Worm (Caenorhabditis elegans) whole organism, L4 larva: Measurements from ENCODE around the gene par-3.

Source experiments
- F37D6.2 ChIP-seq: sonication (generic microtip); optimal IDR thresholded peaks from 2 replicates; lab custom pipeline; 2016; ENCODE audit warnings: mild to moderate bottlenecking, missing genetic modification characterization, missing compliant biosample characterization
- F44E2.7 ChIP-seq: fragments of 200-800 bp; sonication (Bioruptor generic); IDR thresholded peaks from 2 replicates; pipeline ENCODE4 v2.1.2; 2022; ENCODE audit warnings: missing genetic modification characterization, missing compliant biosample characterization
- Y105C5A.15 ChIP-seq: fragments of 200-800 bp; sonication (Bioruptor generic); IDR thresholded peaks from 2 replicates; pipeline ENCODE4 v1.3.6; 2022; ENCODE audit warnings: missing genetic modification characterization, missing compliant biosample characterization
- Y5F2A.4 ChIP-seq: fragments of 200-800 bp; sonication (Bioruptor generic); optimal IDR thresholded peaks from 2 replicates; lab custom pipeline; 2018; ENCODE audit warnings: mild to moderate bottlenecking, missing genetic modification characterization, missing compliant biosample characterization
- ZK546.5 ChIP-seq, 2 experiments: sonication (generic microtip); optimal IDR thresholded peaks; 2 replicates each; lab custom pipeline; 2017; ENCODE audit warnings: missing biosample characterization in 2 of 2, missing genetic modification characterization in 2 of 2
- ceh-20 ChIP-seq: fragments of 200-800 bp; sonication (Bioruptor generic); IDR thresholded peaks from 2 replicates; pipeline ENCODE4 v1.3.6; 2022; ENCODE audit warnings: missing genetic modification reagents, missing genetic modification characterization, missing compliant biosample characterization
- ceh-82 ChIP-seq: sonication (generic microtip); optimal IDR thresholded peaks from 2 replicates; lab custom pipeline; 2017; ENCODE audit warnings: missing biosample characterization, missing genetic modification characterization
- cey-2 ChIP-seq: sonication (generic microtip); optimal IDR thresholded peaks from 3 replicates; lab custom pipeline; 2017; ENCODE audit warnings: missing genetic modification characterization, mild to moderate bottlenecking, missing compliant biosample characterization, antibody characterized with exemption, borderline replicate concordance; ENCODE audit not compliant: insufficient read depth
- daf-12 ChIP-seq: fragments of 150-350 bp; optimal IDR thresholded peaks from 2 replicates; lab custom pipeline; 2014; ENCODE audit warnings: missing biosample characterization, missing genetic modification reagents, missing genetic modification characterization
- daf-16 ChIP-seq, 3 experiments: sonication (generic microtip); optimal IDR thresholded peaks; 2 replicates each; lab custom pipeline; 2016 to 2017; ENCODE audit warnings: missing genetic modification characterization in 3 of 3, missing genetic modification reagents in 3 of 3, mild to moderate bottlenecking in 2 of 3, missing compliant biosample characterization in 2 of 3, missing biosample characterization in 1 of 3, moderate library complexity in 1 of 3
- dmd-6 ChIP-seq: fragments of 200-800 bp; sonication (Bioruptor generic); IDR thresholded peaks from 2 replicates; pipeline ENCODE4 v1.3.6; 2022; ENCODE audit warnings: missing genetic modification reagents, missing genetic modification characterization, missing compliant biosample characterization
- dmd-8 ChIP-seq: fragments of 200-800 bp; sonication (Bioruptor generic); IDR thresholded peaks from 2 replicates; pipeline ENCODE4 v1.3.6; 2022; ENCODE audit warnings: missing genetic modification characterization, missing compliant biosample characterization
- dmd-9 ChIP-seq: fragments of 200-800 bp; sonication (Bioruptor generic); IDR thresholded peaks from 2 replicates; pipeline ENCODE4 v1.3.6; 2022; ENCODE audit warnings: missing genetic modification reagents, missing genetic modification characterization, missing compliant biosample characterization
- dve-1 ChIP-seq: sonication (generic microtip); optimal IDR thresholded peaks from 2 replicates; lab custom pipeline; 2017; ENCODE audit warnings: antibody characterized with exemption, mild to moderate bottlenecking, missing genetic modification characterization, missing compliant biosample characterization; ENCODE audit not compliant: insufficient read depth
- egl-27 ChIP-seq: sonication (generic microtip); optimal IDR thresholded peaks from 3 replicates; lab custom pipeline; 2017; ENCODE audit warnings: missing biosample characterization, missing genetic modification reagents, missing genetic modification characterization
- egl-43 ChIP-seq: fragments of 200-800 bp; sonication (Bioruptor generic); IDR thresholded peaks from 2 replicates; pipeline ENCODE4 v1.3.6; 2022; ENCODE audit warnings: missing genetic modification reagents, missing genetic modification characterization, missing compliant biosample characterization
- fos-1 ChIP-seq: fragments of 150-350 bp; optimal IDR thresholded peaks from 2 replicates; lab custom pipeline; 2014; ENCODE audit warnings: missing biosample characterization, missing genetic modification characterization
- hlh-11 ChIP-seq: fragments of 200-800 bp; sonication (Bioruptor generic); optimal IDR thresholded peaks from 2 replicates; lab custom pipeline; 2018; ENCODE audit warnings: mild to moderate bottlenecking, missing genetic modification characterization, missing compliant biosample characterization
- hmg-1.1 ChIP-seq: fragments of 200-800 bp; sonication (Bioruptor generic); IDR thresholded peaks from 2 replicates; pipeline ENCODE4 v1.3.6; 2022; ENCODE audit warnings: missing genetic modification reagents, missing genetic modification characterization, missing compliant biosample characterization
- lim-7 ChIP-seq: fragments of 200-800 bp; sonication (Bioruptor generic); IDR thresholded peaks from 2 replicates; pipeline ENCODE4 v1.3.6; 2022; ENCODE audit warnings: missing genetic modification characterization, missing compliant biosample characterization
- lin-1 ChIP-seq: fragments of 200-800 bp; sonication (Bioruptor generic); IDR thresholded peaks from 2 replicates; pipeline ENCODE4 v1.3.6; 2022; ENCODE audit warnings: missing genetic modification reagents, missing genetic modification characterization, missing compliant biosample characterization
- lin-15B ChIP-seq: fragments of 150-350 bp; sonication (generic microtip); optimal IDR thresholded peaks from 3 replicates; lab custom pipeline; 2014; ENCODE audit warnings: missing biosample characterization, missing genetic modification characterization
- lin-39 ChIP-seq: fragments of 150-350 bp; optimal IDR thresholded peaks from 2 replicates; lab custom pipeline; 2014; ENCODE audit warnings: missing biosample characterization, missing genetic modification reagents, missing genetic modification characterization
- lir-3 ChIP-seq: sonication (generic microtip); optimal IDR thresholded peaks from 2 replicates; lab custom pipeline; 2016; ENCODE audit warnings: mild to moderate bottlenecking, missing genetic modification characterization, missing compliant biosample characterization
- lsy-2 ChIP-seq, 2 experiments: fragments of 150-350 bp in 1 of 2; sonication (generic microtip) in 1 of 2; optimal IDR thresholded peaks; 2 replicates each; lab custom pipeline; 2014 to 2017; ENCODE audit warnings: missing biosample characterization in 2 of 2, missing genetic modification characterization in 2 of 2
- mdl-1 ChIP-seq, 2 experiments: fragments of 150-350 bp in 1 of 2; sonication (generic microtip) in 1 of 2; optimal IDR thresholded peaks; 2 replicates each; lab custom pipeline; 2014 to 2017; ENCODE audit warnings: missing biosample characterization in 2 of 2, missing genetic modification characterization in 2 of 2
- mep-1 ChIP-seq: fragments of 150-350 bp; sonication (generic microtip); optimal IDR thresholded peaks from 3 replicates; lab custom pipeline; 2014; ENCODE audit warnings: missing biosample characterization, missing genetic modification characterization
- mes-2 ChIP-seq: sonication (generic microtip); optimal IDR thresholded peaks from 2 replicates; lab custom pipeline; 2016; ENCODE audit warnings: missing genotype, mild to moderate bottlenecking, missing genetic modification characterization, missing compliant biosample characterization; ENCODE audit not compliant: poor library complexity, severe bottlenecking
- nhr-10 ChIP-seq: fragments of 150-350 bp; optimal IDR thresholded peaks from 2 replicates; lab custom pipeline; 2014; ENCODE audit warnings: missing biosample characterization, missing genetic modification characterization
- nhr-11 ChIP-seq: fragments of 150-350 bp; optimal IDR thresholded peaks from 2 replicates; lab custom pipeline; 2014; ENCODE audit warnings: missing biosample characterization, missing genetic modification characterization
- nhr-111 ChIP-seq: fragments of 200-800 bp; sonication (Bioruptor generic); optimal IDR thresholded peaks from 2 replicates; lab custom pipeline; 2018; ENCODE audit warnings: mild to moderate bottlenecking, missing genetic modification characterization, missing compliant biosample characterization
- nhr-28 ChIP-seq: fragments of 150-350 bp; optimal IDR thresholded peaks from 2 replicates; lab custom pipeline; 2014; ENCODE audit warnings: missing biosample characterization, missing genetic modification characterization
- nhr-41 ChIP-seq: fragments of 200-800 bp; sonication (Bioruptor generic); IDR thresholded peaks from 2 replicates; pipeline ENCODE4 v1.3.6; 2022; ENCODE audit warnings: missing genetic modification reagents, missing genetic modification characterization, missing compliant biosample characterization
- nhr-42 ChIP-seq: fragments of 200-800 bp; sonication (Bioruptor generic); IDR thresholded peaks from 2 replicates; pipeline ENCODE4 v1.3.6; 2022; ENCODE audit warnings: missing genetic modification characterization, missing compliant biosample characterization
- nhr-48 ChIP-seq: sonication (generic microtip); optimal IDR thresholded peaks from 2 replicates; lab custom pipeline; 2016; ENCODE audit warnings: mild to moderate bottlenecking, missing genetic modification characterization, missing compliant biosample characterization
- nhr-77 ChIP-seq: fragments of 150-350 bp; optimal IDR thresholded peaks from 2 replicates; lab custom pipeline; 2014; ENCODE audit warnings: missing biosample characterization, missing genetic modification characterization
- pha-4 ChIP-seq, 2 experiments: fragments of 150-350 bp in 1 of 2; fragments of 200-800 bp in 1 of 2; sonication (Bioruptor generic) in 1 of 2; IDR thresholded peaks in 1 of 2; optimal IDR thresholded peaks in 1 of 2; 2 replicates each; pipeline versions ENCODE4 v1.3.6 to Lab custom; 2014 to 2022; ENCODE audit warnings: missing genetic modification characterization in 2 of 2, missing genetic modification reagents in 2 of 2, missing biosample characterization in 1 of 2, missing compliant biosample characterization in 1 of 2
- php-3 ChIP-seq: fragments of 200-800 bp; sonication (Bioruptor generic); IDR thresholded peaks from 2 replicates; pipeline ENCODE4 v1.3.6; 2022; ENCODE audit warnings: missing genetic modification reagents, missing genetic modification characterization, missing compliant biosample characterization
- rbr-2 ChIP-seq: sonication (generic microtip); optimal IDR thresholded peaks from 2 replicates; lab custom pipeline; 2016; ENCODE audit warnings: missing genotype, missing genetic modification characterization, missing compliant biosample characterization
- saeg-2 ChIP-seq: fragments of 200-800 bp; sonication (Bioruptor generic); IDR thresholded peaks from 2 replicates; pipeline ENCODE4 v1.3.6; 2022; ENCODE audit warnings: missing genetic modification reagents, missing genetic modification characterization, missing compliant biosample characterization
- sdz-12 ChIP-seq: fragments of 200-800 bp; sonication (Bioruptor generic); optimal IDR thresholded peaks from 2 replicates; lab custom pipeline; 2018; ENCODE audit warnings: mild to moderate bottlenecking, missing genetic modification characterization, missing compliant biosample characterization
- set-16 ChIP-seq: fragments of 200-800 bp; sonication (Bioruptor generic); IDR thresholded peaks from 2 replicates; pipeline ENCODE4 v1.3.6; 2022; ENCODE audit warnings: missing genetic modification reagents, missing genetic modification characterization, missing compliant biosample characterization
- skn-1 ChIP-seq: fragments of 150-350 bp; optimal IDR thresholded peaks from 2 replicates; lab custom pipeline; 2014; ENCODE audit warnings: missing biosample characterization, missing genetic modification characterization
- snpc-4 ChIP-seq: fragments of 150-350 bp; optimal IDR thresholded peaks from 2 replicates; lab custom pipeline; 2014; ENCODE audit warnings: missing biosample characterization, missing genetic modification characterization
- unc-130 ChIP-seq: sonication (generic microtip); optimal IDR thresholded peaks from 2 replicates; lab custom pipeline; 2016; ENCODE audit warnings: missing genetic modification reagents, missing genetic modification characterization, missing compliant biosample characterization
- unc-39 ChIP-seq: sonication (generic microtip); optimal IDR thresholded peaks from 2 replicates; lab custom pipeline; 2017; ENCODE audit warnings: missing biosample characterization, missing genetic modification characterization
- zfp-3 ChIP-seq: fragments of 200-800 bp; sonication (Bioruptor generic); conservative IDR thresholded peaks from 2 replicates; pipeline ENCODE4 v1.3.6; 2022; ENCODE audit warnings: missing genetic modification reagents, missing genetic modification characterization, missing compliant biosample characterization
- zip-2 ChIP-seq: fragments of 150-350 bp; optimal IDR thresholded peaks from 2 replicates; lab custom pipeline; 2014; ENCODE audit warnings: missing biosample characterization, missing genetic modification characterization

Gene par-3

ce11 chrIII:5665710-5666109, 1.7 kb downstream of the par-3 start:
- TF ChIP-seq egl-27 (tag; lab: Kevin White, UChicago) (no peak), lir-3 (tag; lab: Kevin White, UChicago) (no peak), pha-4 (GFP tag; IDR thresholded peaks at IDR 0.05; lab: Robert Waterston, UW) (no peak), pha-4 (tag; optimal IDR thresholded peaks at IDR 0.05; lab: Kevin White, UChicago) (no peak), ceh-20 (GFP tag; lab: Robert Waterston, UW) (no peak), nhr-10 (tag; lab: Kevin White, UChicago) (no peak), daf-12 (no peak), Y5F2A.4 (GFP tag; lab: Kevin White, UChicago) (no peak), lim-7 (GFP tag; lab: Robert Waterston, UW) (no peak)

- TF ChIP-seq lin-1 (no peak), lsy-2 (tag; optimal IDR thresholded peaks at IDR 0.05; lab: Kevin White, UChicago) (peak in 1 of 2 experiments; percentile 38), nhr-42 (GFP tag; lab: Robert Waterston, UW) (no peak), dmd-6 (GFP tag; lab: Robert Waterston, UW) (no peak), ZK546.5 (tag; optimal IDR thresholded peaks at IDR 0.05; lab: Kevin White, UChicago) (no peak), ceh-82 (tag; lab: Kevin White, UChicago) (no peak), nhr-11 (tag; lab: Kevin White, UChicago) (no peak), dmd-9 (GFP tag; lab: Robert Waterston, UW) (no peak), nhr-77 (tag; lab: Kevin White, UChicago) (no peak), skn-1 (tag; lab: Kevin White, UChicago) (no peak), mdl-1 (tag; optimal IDR thresholded peaks at IDR 0.05; lab: Kevin White, UChicago) (no peak), egl-27 (tag; lab: Kevin White, UChicago) (no peak), snpc-4 (tag; lab: Kevin White, UChicago) (no peak), hmg-1.1 (GFP tag; lab: Robert Waterston, UW) (no peak), cey-2 (no peak), hlh-11 (tag; lab: Kevin White, UChicago) (peak; percentile 15), nhr-41 (GFP tag; lab: Robert Waterston, UW) (no peak), unc-39 (tag; lab: Kevin White, UChicago) (no peak), ceh-20 (GFP tag; lab: Robert Waterston, UW) (no peak), egl-43 (GFP tag; lab: Robert Waterston, UW) (no peak), saeg-2 (GFP tag; lab: Robert Waterston, UW) (no peak), lin-39 (tag; lab: Kevin White, UChicago) (no peak), mes-2 (peak; percentile 6), F44E2.7 (GFP tag; lab: Robert Waterston, UW) (no peak), daf-12 (no peak), dmd-8 (GFP tag; lab: Robert Waterston, UW) (no peak), set-16 (GFP tag; lab: Robert Waterston, UW) (no peak), F37D6.2 (tag; lab: Kevin White, UChicago) (no peak), sdz-12 (GFP tag; lab: Kevin White, UChicago) (no peak), zfp-3 (no peak), pha-4 (GFP tag; IDR thresholded peaks at IDR 0.05; lab: Robert Waterston, UW) (no peak), pha-4 (tag; optimal IDR thresholded peaks at IDR 0.05; lab: Kevin White, UChicago) (peak; percentile 31), php-3 (GFP tag; lab: Robert Waterston, UW) (no peak), nhr-48 (tag; lab: Kevin White, UChicago) (no peak), Y105C5A.15 (GFP tag; lab: Robert Waterston, UW) (no peak), nhr-28 (tag; lab: Kevin White, UChicago) (peak; percentile 21), rbr-2 (tag; lab: Kevin White, UChicago) (peak; percentile 8), daf-16 (GFP tag; optimal IDR thresholded peaks at IDR 0.05; lab: Kevin White, UChicago) (no peak), daf-16 (tag; optimal IDR thresholded peaks at IDR 0.05; lab: Kevin White, UChicago) (peak; percentile 19), fos-1 (tag; lab: Kevin White, UChicago) (no peak), lin-15B (tag; lab: Kevin White, UChicago) (no peak), mep-1 (peak; percentile 28), nhr-111 (GFP tag; lab: Kevin White, UChicago) (no peak), zip-2 (tag; lab: Kevin White, UChicago) (no peak), dve-1 (tag; lab: Kevin White, UChicago) (no peak), unc-130 (no peak)
Measured at ce11 chrIII:5667952-5668489, 4.0 kb downstream of the par-3 start.
